Fruit fly (Drosophila melanogaster): ENCODE measurements around the gene CG32219.

The CG32219 gene

dm6 chr3L:19929051-19929718, 21.8 kb downstream of the CG32219 start (continued):
- TF ChIP-seq wek (GFP tag; optimal IDR thresholded peaks at IDR 0.05) (no peak), CG11398 (GFP tag; optimal IDR thresholded peaks at IDR 0.05) (no peak), seq (GFP tag; IDR thresholded peaks at IDR 0.05) (0 out of 2 replicates have a peak, but pooled peaks have one; percentile 7), nerfin-2 (GFP tag; IDR thresholded peaks at IDR 0.05; ENCODE audit: partially characterized antibody) (no peak), so (GFP tag; IDR thresholded peaks at IDR 0.05) (no peak), CG7786 (GFP tag; optimal IDR thresholded peaks at IDR 0.05) (no peak), Elba2 (GFP tag; optimal IDR thresholded peaks at IDR 0.05) (no peak), jumu (GFP tag; optimal IDR thresholded peaks at IDR 0.05) (no peak), CG1602 (GFP tag; optimal IDR thresholded peaks at IDR 0.05) (no peak), sqz (GFP tag; optimal IDR thresholded peaks at IDR 0.05) (peak; percentile 92), ssp (GFP tag; IDR thresholded peaks at IDR 0.05) (no peak), CG9437 (GFP tag; optimal IDR thresholded peaks at IDR 0.05) (peak; percentile 31), gro (GFP tag; optimal IDR thresholded peaks at IDR 0.05) (no peak), PHDP (tag; optimal IDR thresholded peaks at IDR 0.05) (peak; percentile 32), CG18764 (GFP tag; optimal IDR thresholded peaks at IDR 0.05) (no peak), Myb (GFP tag; optimal IDR thresholded peaks at IDR 0.05) (no peak), CG2678 (tag; optimal IDR thresholded peaks at IDR 0.05) (peak; percentile 26), CG14710 (tag; optimal IDR thresholded peaks at IDR 0.05) (no peak), CG16815 (GFP tag; optimal IDR thresholded peaks at IDR 0.05) (no peak), Hey (tag; optimal IDR thresholded peaks at IDR 0.05) (no peak), grau (tag; optimal IDR thresholded peaks at IDR 0.05) (peak; percentile 60), Sry-δ (GFP tag; optimal IDR thresholded peaks at IDR 0.05) (no peak), exex (tag; optimal IDR thresholded peaks at IDR 0.05) (no peak), ATbp (GFP tag; optimal IDR thresholded peaks at IDR 0.05) (no peak), crol (GFP tag; IDR thresholded peaks at IDR 0.05) (peak; percentile 84), CG2199 (GFP tag; IDR thresholded peaks at IDR 0.05) (0 out of 3 replicates have a peak, but pooled peaks have one; percentile 49), Hr39 (optimal IDR thresholded peaks at IDR 0.05) (no peak), gce (GFP tag; IDR thresholded peaks at IDR 0.05) (no peak), mirr (GFP tag; optimal IDR thresholded peaks at IDR 0.05) (no peak), lilli (GFP tag; optimal IDR thresholded peaks at IDR 0.05) (peak; percentile 21), Drgx (GFP tag; IDR thresholded peaks at IDR 0.05) (peak; percentile 45; the same call in 1 of the 2 replicates), CG32767 (GFP tag; IDR thresholded peaks at IDR 0.05) (peak; percentile 9; the same call in 1 of the 2 replicates), run (tag; optimal IDR thresholded peaks at IDR 0.05) (no peak), Rx (GFP tag; IDR thresholded peaks at IDR 0.05) (no peak), ind (GFP tag; optimal IDR thresholded peaks at IDR 0.05) (no peak), CG10209 (GFP tag; optimal IDR thresholded peaks at IDR 0.05) (peak; percentile 40), Dfd (GFP tag; optimal IDR thresholded peaks at IDR 0.05) (no peak), CG31224 (GFP tag; IDR thresholded peaks at IDR 0.05) (no peak), hth (optimal IDR thresholded peaks at IDR 0.05) (no peak), Dll (GFP tag; IDR thresholded peaks at IDR 0.05; ENCODE audit: partially characterized antibody) (no peak), CG2129 (GFP tag; IDR thresholded peaks at IDR 0.05; ENCODE audit: partially characterized antibody) (no peak), CG11504 (tag; optimal IDR thresholded peaks at IDR 0.05) (peak; percentile 35), CG6813 (GFP tag; optimal IDR thresholded peaks at IDR 0.05) (peak; percentile 13), CG10979 (tag; optimal IDR thresholded peaks at IDR 0.05) (no peak), esg (GFP tag; conservative IDR thresholded peaks at IDR 0.05) (no peak), slp2 (GFP tag; optimal IDR thresholded peaks at IDR 0.05) (peak; percentile 22), sens (GFP tag) (peak; percentile 84), CHES-1-like (GFP tag; optimal IDR thresholded peaks at IDR 0.05) (no peak), zfh2 (GFP tag; optimal IDR thresholded peaks at IDR 0.05) (peak; percentile 17), CG2712 (tag; optimal IDR thresholded peaks at IDR 0.05) (peak; percentile 8), Sox102F (GFP tag; optimal IDR thresholded peaks at IDR 0.05) (peak; percentile 43)

Data from whole organism, embryonic.